Worm (Caenorhabditis elegans): ENCODE results near the gene F10E9.10.
A peak's percentile ranks its signal among the peaks of the same experiment; 100 is the strongest.

The F10E9.10 gene

ce11 chrIII:8310239-8311057, 9.6 kb downstream of the F10E9.10 start, which contains the start of gene F10E9.3 (continued):
- no peak for TF ChIP-seq zip-2 (tag; optimal IDR thresholded peaks at IDR 0.05)
- no peak for TF ChIP-seq spr-3 (GFP tag; optimal IDR thresholded peaks at IDR 0.05)
- no peak for TF ChIP-seq tag-97 (GFP tag; IDR thresholded peaks at IDR 0.05)
- no peak for TF ChIP-seq zfp-3 (GFP tag; conservative IDR thresholded peaks at IDR 0.05)
- TF ChIP-seq daf-16 (GFP tag; optimal IDR thresholded peaks at IDR 0.05): no peak
- peak; percentile 12 for TF ChIP-seq daf-16 (tag; optimal IDR thresholded peaks at IDR 0.05)
- TF ChIP-seq hlh-11 (tag; optimal IDR thresholded peaks at IDR 0.05): no peak
- TF ChIP-seq Y48G9A.11 (GFP tag; IDR thresholded peaks at IDR 0.05): no peak
- TF ChIP-seq ceh-62 (tag; optimal IDR thresholded peaks at IDR 0.05): no peak
- TF ChIP-seq dmd-6 (GFP tag; IDR thresholded peaks at IDR 0.05): no peak
- TF ChIP-seq T20F7.1 (GFP tag; optimal IDR thresholded peaks at IDR 0.05): peak; percentile 13
- no peak for TF ChIP-seq ceh-44 (GFP tag; IDR thresholded peaks at IDR 0.05)
- no peak for TF ChIP-seq nhr-25 (tag; optimal IDR thresholded peaks at IDR 0.05; ENCODE audit: borderline replicate concordance, insufficient read depth)
- no peak for TF ChIP-seq jun-1 (tag; optimal IDR thresholded peaks at IDR 0.05)
- peak; percentile 68 for TF ChIP-seq aha-1 (tag)

ce11 chrIII:8308238-8308637, 11.8 kb downstream of the F10E9.10 start, which contains the start of gene F10E9.4:
Gene F10E9.4, plus strand, starts transcription at chrIII:8308538.
- no peak for TF ChIP-seq cey-2 (tag; optimal IDR thresholded peaks at IDR 0.05; ENCODE audit: borderline replicate concordance, insufficient read depth)
- TF ChIP-seq ceh-28 (tag; optimal IDR thresholded peaks at IDR 0.05): no peak
- no peak for TF ChIP-seq pha-4 (GFP tag; IDR thresholded peaks at IDR 0.05)
- TF ChIP-seq pha-4 (tag; optimal IDR thresholded peaks at IDR 0.05): no peak
- no peak for TF ChIP-seq mep-1 (tag; optimal IDR thresholded peaks at IDR 0.05)
- no peak for TF ChIP-seq hlh-11 (tag; optimal IDR thresholded peaks at IDR 0.05)
- no peak for TF ChIP-seq lin-39 (tag; optimal IDR thresholded peaks at IDR 0.05)
- no peak for TF ChIP-seq skn-1 (tag; optimal IDR thresholded peaks at IDR 0.05)
- no peak for TF ChIP-seq lsy-2 (tag; optimal IDR thresholded peaks at IDR 0.05)
- TF ChIP-seq nhr-11 (tag; optimal IDR thresholded peaks at IDR 0.05): no peak
- TF ChIP-seq php-3 (GFP tag; IDR thresholded peaks at IDR 0.05): no peak
- TF ChIP-seq aly-2 (tag; optimal IDR thresholded peaks at IDR 0.05): no peak
- TF ChIP-seq zip-11 (GFP tag; IDR thresholded peaks at IDR 0.05): no peak
- no peak for TF ChIP-seq ZK337.2 (GFP tag; IDR thresholded peaks at IDR 0.05)
- TF ChIP-seq fos-1 (tag; optimal IDR thresholded peaks at IDR 0.05): no peak
- TF ChIP-seq hmg-1.1 (GFP tag; IDR thresholded peaks at IDR 0.05): no peak
- no peak for TF ChIP-seq dpl-1 (GFP tag; optimal IDR thresholded peaks at IDR 0.05)
- no peak for TF ChIP-seq lin-15B (tag; optimal IDR thresholded peaks at IDR 0.05)

ce11 chrIII:8307356-8307755, 12.7 kb downstream of the F10E9.10 start, which contains the start of the genes F10E9.7 and F10E9.5:
Gene F10E9.7, minus strand, starts transcription at chrIII:8307441.
Gene F10E9.5, plus strand, starts transcription at chrIII:8307592.
- TF ChIP-seq zip-11 (GFP tag; IDR thresholded peaks at IDR 0.05): no peak
- no peak for TF ChIP-seq ces-1 (GFP tag; optimal IDR thresholded peaks at IDR 0.05)
- peak; percentile 60; the same call in 1 of the 2 replicates for TF ChIP-seq zfp-3 (GFP tag; conservative IDR thresholded peaks at IDR 0.05)
- peak; percentile 99 for TF ChIP-seq Y48G9A.11 (GFP tag; IDR thresholded peaks at IDR 0.05)
- no peak for TF ChIP-seq egl-43 (GFP tag; IDR thresholded peaks at IDR 0.05)
- TF ChIP-seq pqm-1 (tag; optimal IDR thresholded peaks at IDR 0.05): peak; percentile 25
- no peak for TF ChIP-seq hlh-11 (tag; optimal IDR thresholded peaks at IDR 0.05)
- peak; percentile 83 for TF ChIP-seq dmd-6 (GFP tag; IDR thresholded peaks at IDR 0.05)
- TF ChIP-seq dmd-9 (GFP tag; IDR thresholded peaks at IDR 0.05): peak; percentile 96
- no peak for TF ChIP-seq jun-1 (tag; optimal IDR thresholded peaks at IDR 0.05)
- TF ChIP-seq nhr-77 (tag; optimal IDR thresholded peaks at IDR 0.05): peak; percentile 57
- peak; percentile 45 for TF ChIP-seq nhr-6 (tag; optimal IDR thresholded peaks at IDR 0.05)
- TF ChIP-seq lin-1 (GFP tag; IDR thresholded peaks at IDR 0.05): peak; percentile 71; the same call in 1 of the 2 replicates
- TF ChIP-seq ceh-28 (tag; optimal IDR thresholded peaks at IDR 0.05): no peak
- no peak for TF ChIP-seq daf-12 (tag; optimal IDR thresholded peaks at IDR 0.05)
- TF ChIP-seq attf-4 (tag; optimal IDR thresholded peaks at IDR 0.05): no peak
- no peak for TF ChIP-seq ama-1 (optimal IDR thresholded peaks at IDR 0.05)
- peak; percentile 27 for TF ChIP-seq lin-13 (GFP tag; optimal IDR thresholded peaks at IDR 0.05)
- no peak for TF ChIP-seq nhr-42 (GFP tag; IDR thresholded peaks at IDR 0.05)
- TF ChIP-seq php-3 (GFP tag; IDR thresholded peaks at IDR 0.05): no peak
- TF ChIP-seq lim-7 (GFP tag; IDR thresholded peaks at IDR 0.05): no peak
- no peak for TF ChIP-seq dmd-8 (GFP tag; IDR thresholded peaks at IDR 0.05)
- no peak for TF ChIP-seq Y75B8A.6 (GFP tag; IDR thresholded peaks at IDR 0.05)
- no peak for TF ChIP-seq skn-1 (tag; optimal IDR thresholded peaks at IDR 0.05)
- no peak for TF ChIP-seq ceh-62 (tag; optimal IDR thresholded peaks at IDR 0.05)
- TF ChIP-seq madf-5 (GFP tag; IDR thresholded peaks at IDR 0.05): peak in 1 of 2 experiments; percentile 61; a peak in 1 of 4 replicates

Data from whole organism, L4 larva.